Worm (Caenorhabditis elegans) whole organism, L2 larva: ENCODE results near the gene ncl-1.

Experiments used
- C34F6.9 ChIP-seq: fragments of 150-350 bp; optimal IDR thresholded peaks from 2 replicates; lab custom pipeline; 2014; ENCODE audit warnings: missing biosample characterization, missing genetic modification characterization
- F13H6.1 ChIP-seq: sonication (generic microtip); optimal IDR thresholded peaks from 2 replicates; lab custom pipeline; 2016; ENCODE audit warnings: missing genetic modification characterization, missing compliant biosample characterization
- R02D3.7 ChIP-seq: fragments of 150-350 bp; optimal IDR thresholded peaks from 2 replicates; lab custom pipeline; 2014; ENCODE audit warnings: missing biosample characterization, missing genetic modification characterization
- ZK546.5 ChIP-seq: sonication (generic microtip); optimal IDR thresholded peaks from 2 replicates; lab custom pipeline; 2017; ENCODE audit warnings: missing biosample characterization, missing genetic modification characterization
- alr-1 ChIP-seq: fragments of 150-350 bp; optimal IDR thresholded peaks from 2 replicates; lab custom pipeline; 2014; ENCODE audit warnings: missing biosample characterization, missing genetic modification characterization
- aly-2 ChIP-seq: fragments of 150-350 bp; optimal IDR thresholded peaks from 2 replicates; lab custom pipeline; 2014; ENCODE audit warnings: missing biosample characterization, missing genetic modification characterization
- ama-1 ChIP-seq: fragments of 150-350 bp; optimal IDR thresholded peaks from 2 replicates; lab custom pipeline; 2018; ENCODE audit warnings: inconsistent platforms
- blmp-1 ChIP-seq: sonication (generic microtip); optimal IDR thresholded peaks from 2 replicates; lab custom pipeline; 2017; ENCODE audit warnings: missing genetic modification characterization, mild to moderate bottlenecking, missing compliant biosample characterization, antibody characterized with exemption, moderate library complexity; ENCODE audit not compliant: insufficient read depth
- ceh-82 ChIP-seq: fragments of 150-350 bp; optimal IDR thresholded peaks from 2 replicates; lab custom pipeline; 2014; ENCODE audit warnings: missing biosample characterization, missing genetic modification characterization
- crh-2 ChIP-seq: sonication (generic microtip); optimal IDR thresholded peaks from 2 replicates; lab custom pipeline; 2017; ENCODE audit warnings: missing biosample characterization, missing genetic modification characterization
- dmd-4 ChIP-seq: sonication (generic microtip); optimal IDR thresholded peaks from 2 replicates; lab custom pipeline; 2017; ENCODE audit warnings: missing biosample characterization, missing genetic modification characterization
- egl-27 ChIP-seq: sonication (generic microtip); optimal IDR thresholded peaks from 3 replicates; lab custom pipeline; 2017; ENCODE audit warnings: missing biosample characterization, missing genetic modification reagents, missing genetic modification characterization
- elt-3 ChIP-seq: sonication (generic microtip); optimal IDR thresholded peaks from 2 replicates; lab custom pipeline; 2017; ENCODE audit warnings: missing biosample characterization, missing genetic modification characterization
- gmeb-1 ChIP-seq: fragments of 150-350 bp; optimal IDR thresholded peaks from 2 replicates; lab custom pipeline; 2014; ENCODE audit warnings: missing biosample characterization, missing genetic modification characterization
- lin-11 ChIP-seq: fragments of 150-350 bp; sonication (generic microtip); optimal IDR thresholded peaks from 2 replicates; lab custom pipeline; 2014; ENCODE audit warnings: missing biosample characterization, missing genetic modification characterization, inconsistent platforms, mixed read lengths
- lin-13 ChIP-seq: fragments of 150-350 bp; optimal IDR thresholded peaks from 2 replicates; lab custom pipeline; 2014; ENCODE audit warnings: missing biosample characterization, missing genetic modification reagents, missing genetic modification characterization
- lin-39 ChIP-seq: fragments of 150-350 bp; optimal IDR thresholded peaks from 2 replicates; lab custom pipeline; 2014; ENCODE audit warnings: missing biosample characterization, missing genetic modification reagents, missing genetic modification characterization
- lsy-2 ChIP-seq, 2 experiments: fragments of 150-350 bp in 1 of 2; sonication (generic microtip) in 1 of 2; optimal IDR thresholded peaks; 2 replicates each; lab custom pipeline; 2014 to 2017; ENCODE audit warnings: missing biosample characterization in 2 of 2, missing genetic modification characterization in 2 of 2
- mab-5 ChIP-seq: fragments of 150-350 bp; optimal IDR thresholded peaks from 2 replicates; lab custom pipeline; 2014; ENCODE audit warnings: missing biosample characterization, missing genetic modification characterization
- mdl-1 ChIP-seq, 2 experiments: fragments of 150-350 bp in 1 of 2; sonication (generic microtip) in 1 of 2; optimal IDR thresholded peaks; 2 replicates each; lab custom pipeline; 2017; ENCODE audit warnings: missing biosample characterization in 2 of 2, missing genetic modification characterization in 2 of 2
- nhr-10 ChIP-seq: sonication (generic microtip); optimal IDR thresholded peaks from 2 replicates; lab custom pipeline; 2017; ENCODE audit warnings: missing biosample characterization, missing genetic modification characterization
- nhr-11 ChIP-seq: fragments of 150-350 bp; optimal IDR thresholded peaks from 2 replicates; lab custom pipeline; 2014; ENCODE audit warnings: missing biosample characterization, missing genetic modification characterization
- nhr-12 ChIP-seq: fragments of 150-350 bp; optimal IDR thresholded peaks from 2 replicates; lab custom pipeline; 2014; ENCODE audit warnings: missing biosample characterization, missing genetic modification characterization
- nhr-129 ChIP-seq: fragments of 150-350 bp; optimal IDR thresholded peaks from 2 replicates; lab custom pipeline; 2014; ENCODE audit warnings: missing biosample characterization, missing genetic modification characterization
- nhr-21 ChIP-seq: fragments of 150-350 bp; optimal IDR thresholded peaks from 2 replicates; lab custom pipeline; 2014; ENCODE audit warnings: missing biosample characterization, missing genetic modification characterization
- nhr-23 ChIP-seq: fragments of 150-350 bp; optimal IDR thresholded peaks from 2 replicates; lab custom pipeline; 2014; ENCODE audit warnings: missing biosample characterization, missing genetic modification reagents, missing genetic modification characterization
- nhr-237 ChIP-seq: fragments of 150-350 bp; optimal IDR thresholded peaks from 2 replicates; lab custom pipeline; 2014; ENCODE audit warnings: missing biosample characterization, missing genetic modification characterization
- nhr-25 ChIP-seq: fragments of 150-350 bp; sonication (generic microtip); optimal IDR thresholded peaks from 3 replicates; lab custom pipeline; 2014; ENCODE audit warnings: missing biosample characterization, missing genetic modification characterization
- peb-1 ChIP-seq: fragments of 150-350 bp; optimal IDR thresholded peaks from 2 replicates; lab custom pipeline; 2014; ENCODE audit warnings: missing biosample characterization, missing genetic modification characterization
- sem-4 ChIP-seq: fragments of 150-350 bp; optimal IDR thresholded peaks from 2 replicates; lab custom pipeline; 2014; ENCODE audit warnings: missing biosample characterization, missing genetic modification reagents, missing genetic modification characterization
- skn-1 ChIP-seq: sonication (generic microtip); optimal IDR thresholded peaks from 2 replicates; lab custom pipeline; 2017; ENCODE audit warnings: missing biosample characterization, missing genetic modification characterization
- sma-3 ChIP-seq: sonication (generic microtip); optimal IDR thresholded peaks from 2 replicates; lab custom pipeline; 2016; ENCODE audit warnings: missing genetic modification reagents, missing genetic modification characterization, missing compliant biosample characterization
- sma-9 ChIP-seq, 2 experiments: fragments of 150-350 bp in 1 of 2; sonication (generic microtip) in 1 of 2; optimal IDR thresholded peaks; 2 replicates each; lab custom pipeline; 2014 to 2016; ENCODE audit warnings: missing genetic modification characterization in 2 of 2, mild to moderate bottlenecking in 1 of 2, missing biosample characterization in 1 of 2, missing compliant biosample characterization in 1 of 2, missing genetic modification reagents in 1 of 2, moderate library complexity in 1 of 2
- snpc-4 ChIP-seq: fragments of 150-350 bp; optimal IDR thresholded peaks from 2 replicates; lab custom pipeline; 2014; ENCODE audit warnings: missing biosample characterization, missing genetic modification characterization
- unc-39 ChIP-seq: fragments of 150-350 bp; optimal IDR thresholded peaks from 2 replicates; lab custom pipeline; 2014; ENCODE audit warnings: missing biosample characterization, missing genetic modification characterization
- unc-55 ChIP-seq: fragments of 150-350 bp; sonication (generic microtip); optimal IDR thresholded peaks from 3 replicates; lab custom pipeline; 2014; ENCODE audit warnings: missing biosample characterization, missing genetic modification reagents, missing genetic modification characterization
- unc-62 ChIP-seq: fragments of 150-350 bp; optimal IDR thresholded peaks from 2 replicates; lab custom pipeline; 2014; ENCODE audit warnings: missing biosample characterization, missing genetic modification reagents, missing genetic modification characterization
- zag-1 ChIP-seq: fragments of 150-350 bp; optimal IDR thresholded peaks from 2 replicates; lab custom pipeline; 2014; ENCODE audit warnings: missing biosample characterization, missing genetic modification characterization
- ztf-1 ChIP-seq: fragments of 200-800 bp; sonication (Bioruptor generic); conservative IDR thresholded peaks from 2 replicates; pipeline ENCODE4 v1.3.6; 2022; ENCODE audit warnings: missing genetic modification characterization, missing compliant biosample characterization
- ztf-11 ChIP-seq: sonication (generic microtip); optimal IDR thresholded peaks from 2 replicates; lab custom pipeline; 2017; ENCODE audit warnings: missing biosample characterization, missing genetic modification characterization
- ztf-4 ChIP-seq: fragments of 150-350 bp; optimal IDR thresholded peaks from 2 replicates; lab custom pipeline; 2014; ENCODE audit warnings: missing biosample characterization, missing genetic modification characterization

Gene ncl-1

ce11 chrIII:7765974-7766373 lies 46.4 kb downstream of the ncl-1 start, which contains the start of gene ZK686.2:
ZK686.2 (minus strand) TSS chrIII:7766052.
- peak; percentile 3 to 81 for TF ChIP-seq lsy-2 (tag; optimal IDR thresholded peaks at IDR 0.05; lab: Kevin White, UChicago)
- TF ChIP-seq nhr-10 (tag; lab: Kevin White, UChicago), result no peak
- TF ChIP-seq lin-11 (tag; lab: Kevin White, UChicago), result no peak
- TF ChIP-seq R02D3.7 (tag; lab: Kevin White, UChicago), result peak; percentile 71
- TF ChIP-seq crh-2, result peak; percentile 33
- TF ChIP-seq gmeb-1, result peak; percentile 47
- peak; percentile 37 for TF ChIP-seq lin-13 (GFP tag; lab: Kevin White, UChicago)
- no peak for TF ChIP-seq mdl-1 (tag; optimal IDR thresholded peaks at IDR 0.05; lab: Kevin White, UChicago)
- peak; percentile 46 for TF ChIP-seq mab-5 (tag; lab: Kevin White, UChicago)
- TF ChIP-seq unc-55, result peak; percentile 60
- TF ChIP-seq nhr-21, result no peak
- peak; percentile 38 for TF ChIP-seq C34F6.9 (tag; lab: Kevin White, UChicago)
- TF ChIP-seq nhr-25 (tag; lab: Kevin White, UChicago), result no peak
- TF ChIP-seq, all 48 proteins: peak for 8

- TF ChIP-seq nhr-21, result no peak
- no peak for TF ChIP-seq ztf-4
- no peak for TF ChIP-seq crh-2
- TF ChIP-seq nhr-25 (tag; lab: Kevin White, UChicago), result no peak
- TF ChIP-seq alr-1 (tag; lab: Kevin White, UChicago), result no peak
- no peak for TF ChIP-seq unc-62 (GFP tag; lab: Kevin White, UChicago)
- TF ChIP-seq peb-1 (tag; lab: Kevin White, UChicago), result no peak
These were observed 47.9 kb downstream of the ncl-1 start, which contains the start of gene ZK686.5 for ce11 chrIII:7767415-7767814. ZK686.5 (minus strand) TSS chrIII:7767515.

- TF ChIP-seq elt-3 (tag; lab: Kevin White, UChicago) (no peak), ama-1 (lab: Kevin White, UChicago) (no peak), gmeb-1 (no peak), ztf-4 (no peak), peb-1 (tag; lab: Kevin White, UChicago) (no peak), lsy-2 (tag; optimal IDR thresholded peaks at IDR 0.05; lab: Kevin White, UChicago) (no peak), crh-2 (no peak), ceh-82 (no peak), egl-27 (tag; lab: Kevin White, UChicago) (no peak), nhr-129 (no peak), nhr-25 (tag; lab: Kevin White, UChicago) (no peak), sma-3 (GFP tag; lab: Kevin White, UChicago) (no peak), sma-9 (GFP tag; optimal IDR thresholded peaks at IDR 0.05; lab: Kevin White, UChicago) (no peak), sma-9 (tag; optimal IDR thresholded peaks at IDR 0.05; lab: Kevin White, UChicago) (no peak)
These were observed 49.4 kb downstream of the ncl-1 start, which contains the start of gene ZK686.3 for ce11 chrIII:7768963-7769362. ZK686.3 (minus strand) TSS chrIII:7769063.

ce11 chrIII:7769965-7770364 lies 50.4 kb downstream of the ncl-1 start, which contains the start of gene snu-23:
snu-23 (minus strand) TSS chrIII:7770120.
- TF ChIP-seq ztf-11 (tag; lab: Kevin White, UChicago), result no peak
- no peak for TF ChIP-seq zag-1 (tag; lab: Kevin White, UChicago)
- no peak for TF ChIP-seq nhr-21
- TF ChIP-seq ZK546.5 (tag; lab: Kevin White, UChicago), result no peak
- no peak for TF ChIP-seq lin-11 (tag; lab: Kevin White, UChicago)
- TF ChIP-seq mab-5 (tag; lab: Kevin White, UChicago), result no peak
- no peak for TF ChIP-seq unc-39 (tag; lab: Kevin White, UChicago)
- TF ChIP-seq ceh-82, result no peak
- no peak for TF ChIP-seq nhr-11
- TF ChIP-seq alr-1 (tag; lab: Kevin White, UChicago), result no peak
- TF ChIP-seq aly-2 (tag; lab: Kevin White, UChicago), result no peak
- no peak for TF ChIP-seq ama-1 (lab: Kevin White, UChicago)
- peak; percentile 12 for TF ChIP-seq lin-13 (GFP tag; lab: Kevin White, UChicago)
- no peak for TF ChIP-seq snpc-4 (tag; lab: Kevin White, UChicago)
- no peak for TF ChIP-seq nhr-237
- no peak for TF ChIP-seq dmd-4 (tag; lab: Kevin White, UChicago)
- no peak for TF ChIP-seq nhr-12 (tag; lab: Kevin White, UChicago)
- TF ChIP-seq mdl-1 (tag; optimal IDR thresholded peaks at IDR 0.05; lab: Kevin White, UChicago), result no peak
- no peak for TF ChIP-seq lin-39
- TF ChIP-seq nhr-25 (tag; lab: Kevin White, UChicago), result no peak
- TF ChIP-seq unc-55, result peak; percentile 38
- TF ChIP-seq nhr-129, result peak; percentile 43
- peak; percentile 45 for TF ChIP-seq C34F6.9 (tag; lab: Kevin White, UChicago)
- no peak for TF ChIP-seq sma-3 (GFP tag; lab: Kevin White, UChicago)
- TF ChIP-seq ztf-1, result no peak
- TF ChIP-seq F13H6.1 (tag; lab: Kevin White, UChicago), result no peak
- no peak for TF ChIP-seq nhr-10 (tag; lab: Kevin White, UChicago)
- no peak for TF ChIP-seq peb-1 (tag; lab: Kevin White, UChicago)
- no peak for TF ChIP-seq unc-62 (GFP tag; lab: Kevin White, UChicago)
- no peak for TF ChIP-seq elt-3 (tag; lab: Kevin White, UChicago)
- TF ChIP-seq sma-9 (GFP tag; optimal IDR thresholded peaks at IDR 0.05; lab: Kevin White, UChicago), result no peak
- no peak for TF ChIP-seq sma-9 (tag; optimal IDR thresholded peaks at IDR 0.05; lab: Kevin White, UChicago)
- no peak for TF ChIP-seq sem-4 (tag; lab: Kevin White, UChicago)
- TF ChIP-seq nhr-23 (tag; lab: Kevin White, UChicago), result no peak
- no peak for TF ChIP-seq blmp-1
- no peak for TF ChIP-seq skn-1 (tag; lab: Kevin White, UChicago)
- TF ChIP-seq lsy-2 (tag; optimal IDR thresholded peaks at IDR 0.05; lab: Kevin White, UChicago), result peak; percentile 58 to 96
- TF ChIP-seq crh-2, result peak; percentile 68
